Fruit fly (Drosophila melanogaster): ENCODE results near the gene CG1265.

CG1265 gene

dm6 chr3L:4232724-4233367 is 21.7 kb upstream of the CG1265 start (continued):
- TF ChIP-seq D19A (tag; optimal IDR thresholded peaks at IDR 0.05) (peak; percentile 98), Usf (GFP tag; optimal IDR thresholded peaks at IDR 0.05) (no peak), Asciz (GFP tag; optimal IDR thresholded peaks at IDR 0.05) (no peak), Dad (GFP tag; optimal IDR thresholded peaks at IDR 0.05) (no peak), wdn (GFP tag; IDR thresholded peaks at IDR 0.05) (no peak), unpg (GFP tag; optimal IDR thresholded peaks at IDR 0.05) (peak; percentile 21), org-1 (GFP tag; optimal IDR thresholded peaks at IDR 0.05) (peak; percentile 2), CG32532 (GFP tag; IDR thresholded peaks at IDR 0.05) (no peak), Atf-2 (GFP tag; optimal IDR thresholded peaks at IDR 0.05) (no peak), pros (GFP tag; optimal IDR thresholded peaks at IDR 0.05) (no peak), sug (tag; optimal IDR thresholded peaks at IDR 0.05) (peak; percentile 91), CG1832 (GFP tag; optimal IDR thresholded peaks at IDR 0.05) (no peak), oc (tag; optimal IDR thresholded peaks at IDR 0.05) (no peak), CG4424 (GFP tag; optimal IDR thresholded peaks at IDR 0.05) (peak; percentile 21), crp (GFP tag; optimal IDR thresholded peaks at IDR 0.05) (no peak), odd (GFP tag; optimal IDR thresholded peaks at IDR 0.05) (no peak), CG8089 (GFP tag; optimal IDR thresholded peaks at IDR 0.05) (no peak), bcd (GFP tag; optimal IDR thresholded peaks at IDR 0.05) (no peak), CG10431 (GFP tag; optimal IDR thresholded peaks at IDR 0.05) (no peak), CG18764 (GFP tag; optimal IDR thresholded peaks at IDR 0.05) (no peak), CoRest (tag; optimal IDR thresholded peaks at IDR 0.05) (peak; percentile 31), CG3995 (GFP tag; optimal IDR thresholded peaks at IDR 0.05) (no peak), CG10366 (GFP tag; IDR thresholded peaks at IDR 0.05) (no peak), CG4730 (GFP tag; IDR thresholded peaks at IDR 0.05) (no peak), hbn (GFP tag; IDR thresholded peaks at IDR 0.05; ENCODE audit: partially characterized antibody) (no peak), phol (tag; optimal IDR thresholded peaks at IDR 0.05) (peak; percentile 52), Sox100B (GFP tag; optimal IDR thresholded peaks at IDR 0.05) (peak; percentile 41), CG3281 (GFP tag; optimal IDR thresholded peaks at IDR 0.05) (peak; percentile 48), CG2875 (GFP tag; optimal IDR thresholded peaks at IDR 0.05) (no peak), CG17328 (GFP tag; IDR thresholded peaks at IDR 0.05) (no peak), bbx (GFP tag; IDR thresholded peaks at IDR 0.05; ENCODE audit: partially characterized antibody) (no peak), Atf3 (GFP tag; optimal IDR thresholded peaks at IDR 0.05) (no peak), CG10274 (GFP tag; optimal IDR thresholded peaks at IDR 0.05) (no peak), gem (tag; optimal IDR thresholded peaks at IDR 0.05) (peak; percentile 59), tna (GFP tag; IDR thresholded peaks at IDR 0.05; ENCODE audit: partially characterized antibody) (no peak), dan (GFP tag; IDR thresholded peaks at IDR 0.05) (no peak), CG1792 (GFP tag; optimal IDR thresholded peaks at IDR 0.05) (no peak), bigmax (GFP tag; optimal IDR thresholded peaks at IDR 0.05) (no peak), tup (GFP tag; optimal IDR thresholded peaks at IDR 0.05) (no peak), aop (GFP tag; IDR thresholded peaks at IDR 0.05) (no peak), CG4282 (GFP tag; optimal IDR thresholded peaks at IDR 0.05) (no peak), CG34422 (GFP tag; IDR thresholded peaks at IDR 0.05) (no peak), eve (GFP tag; optimal IDR thresholded peaks at IDR 0.05) (peak in 1 of 2 experiments; percentile 5), Hmx (GFP tag; optimal IDR thresholded peaks at IDR 0.05) (no peak), Dbx (GFP tag; IDR thresholded peaks at IDR 0.05) (no peak), CG9932 (GFP tag; IDR thresholded peaks at IDR 0.05) (no peak), CG3726 (GFP tag; IDR thresholded peaks at IDR 0.05) (no peak), gro (GFP tag; optimal IDR thresholded peaks at IDR 0.05) (peak; percentile 22), ems (GFP tag; optimal IDR thresholded peaks at IDR 0.05) (no peak), HLH4C (GFP tag; IDR thresholded peaks at IDR 0.05; ENCODE audit: partially characterized antibody) (no peak)
